Fruit fly (Drosophila melanogaster): ENCODE data around the gene CG9541.
A peak's percentile ranks its signal among the peaks of the same experiment; 100 is the strongest.

The CG9541 gene

DNA sequence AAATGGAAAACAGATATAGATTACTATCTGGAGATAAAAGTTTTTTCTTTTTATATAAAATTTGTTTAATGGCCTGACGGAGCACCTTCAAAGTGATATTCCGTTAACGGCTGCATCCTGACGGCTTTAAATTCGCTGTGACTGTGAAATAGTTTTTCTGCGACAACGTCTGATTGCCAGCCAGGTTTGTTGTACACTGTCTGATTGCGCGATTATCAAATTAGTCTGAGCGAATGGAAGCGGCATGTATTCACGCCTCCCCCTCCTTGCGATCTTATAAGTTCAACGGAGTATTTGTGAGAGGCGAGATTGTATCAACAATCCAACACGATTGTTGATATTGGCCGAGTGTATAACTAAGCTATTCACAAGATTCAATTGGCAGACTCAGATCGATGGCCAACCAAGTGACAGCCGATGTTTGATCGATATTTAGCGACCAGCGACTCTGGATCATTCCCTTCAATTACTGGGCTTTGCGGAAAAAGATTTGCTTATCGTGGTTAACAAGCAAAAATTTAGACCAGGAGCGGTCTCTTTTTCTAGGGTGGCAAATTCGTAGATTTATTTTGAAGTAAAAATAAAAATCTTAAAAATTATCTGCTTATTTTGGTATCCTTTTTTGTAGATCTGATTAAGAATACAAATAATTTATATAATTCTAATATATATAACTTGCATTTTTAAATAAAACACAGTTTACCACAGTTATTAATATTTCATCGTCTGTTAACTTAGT lies 19.5 kb downstream of the CG9541 start (continued):
- TF ChIP-seq Side (GFP tag; optimal IDR thresholded peaks at IDR 0.05), result no peak
- TF ChIP-seq tna (GFP tag; IDR thresholded peaks at IDR 0.05; ENCODE audit: partially characterized antibody), result no peak
- TF ChIP-seq pum (GFP tag; optimal IDR thresholded peaks at IDR 0.05), result no peak
- TF ChIP-seq kay (GFP tag; optimal IDR thresholded peaks at IDR 0.05), result no peak
- peak; percentile 27 for TF ChIP-seq CG2120 (GFP tag; optimal IDR thresholded peaks at IDR 0.05)
- TF ChIP-seq CG2678 (tag; optimal IDR thresholded peaks at IDR 0.05), result peak; percentile 29
- TF ChIP-seq CG3995 (GFP tag; optimal IDR thresholded peaks at IDR 0.05), result peak; percentile 25
- peak; percentile 40 for TF ChIP-seq CG12769 (tag; optimal IDR thresholded peaks at IDR 0.05)
- TF ChIP-seq CG10321 (GFP tag; IDR thresholded peaks at IDR 0.05), result 0 out of 2 replicates have a peak, but pooled peaks have one; percentile 22
- peak; percentile 46; the same call in 1 of the 2 replicates for TF ChIP-seq CG32532 (GFP tag; IDR thresholded peaks at IDR 0.05)
- peak; percentile 38 for TF ChIP-seq CG18599 (GFP tag; optimal IDR thresholded peaks at IDR 0.05)
- peak; percentile 2 for TF ChIP-seq lilli (GFP tag; optimal IDR thresholded peaks at IDR 0.05)
- peak; percentile 4 for TF ChIP-seq her (GFP tag; optimal IDR thresholded peaks at IDR 0.05)
- no peak for TF ChIP-seq bab2 (GFP tag; optimal IDR thresholded peaks at IDR 0.05)
- no peak for TF ChIP-seq run (tag; optimal IDR thresholded peaks at IDR 0.05)
- no peak for TF ChIP-seq dmrt99B (tag; optimal IDR thresholded peaks at IDR 0.05)
- TF ChIP-seq otp (GFP tag; IDR thresholded peaks at IDR 0.05), result 0 out of 3 replicates have a peak, but pooled peaks have one; percentile 18
- no peak for TF ChIP-seq caup (GFP tag; optimal IDR thresholded peaks at IDR 0.05; ENCODE audit: severe bottlenecking)

DNA sequence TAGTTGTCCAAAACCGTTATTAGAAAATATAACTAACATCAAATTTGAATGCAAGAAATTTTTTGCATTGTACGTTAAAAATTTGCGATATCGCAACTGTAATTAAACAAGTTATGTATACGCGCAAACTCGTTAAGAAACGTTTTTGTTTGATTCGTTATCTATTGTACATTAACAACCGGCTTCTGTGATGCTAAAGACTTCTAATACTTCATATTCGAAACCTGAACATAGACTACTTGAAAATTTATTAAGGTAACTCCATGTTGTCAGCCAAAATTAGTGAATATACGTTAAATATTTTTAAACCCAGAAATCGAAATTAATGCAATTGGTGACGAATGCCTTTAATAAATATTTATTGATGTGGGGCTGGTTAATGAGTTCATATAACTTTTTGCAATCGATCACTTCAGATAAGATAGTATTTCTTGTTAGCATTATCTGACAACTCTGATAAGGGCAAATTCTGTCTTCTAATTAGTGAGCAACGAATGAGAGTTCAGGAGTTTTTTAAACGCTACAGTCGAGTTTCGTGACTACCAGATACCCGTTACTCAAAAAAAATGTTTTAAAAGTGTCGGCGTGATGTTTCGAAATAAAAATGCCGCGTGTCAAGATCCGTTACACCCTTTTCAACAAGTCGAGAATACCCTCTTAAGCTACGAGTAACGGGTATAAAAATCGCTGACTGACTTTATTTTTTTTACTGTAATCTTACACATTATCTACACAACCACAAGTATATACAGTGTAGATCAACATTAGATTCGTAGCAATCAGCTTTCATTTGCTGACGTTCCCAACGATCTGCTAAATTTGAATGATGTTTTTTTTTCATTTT lies 22.8 kb downstream of the CG9541 start:
- TF ChIP-seq eve (GFP tag; optimal IDR thresholded peaks at IDR 0.05) (peak in 1 of 2 experiments; percentile 68), vnd (GFP tag; IDR thresholded peaks at IDR 0.05; ENCODE audit: partially characterized antibody) (peak; percentile 59; the same call in 1 of the 3 replicates), wdn (GFP tag; IDR thresholded peaks at IDR 0.05) (0 out of 2 replicates have a peak, but pooled peaks have one; percentile 22), Hand (GFP tag; optimal IDR thresholded peaks at IDR 0.05) (no peak), Drgx (GFP tag; IDR thresholded peaks at IDR 0.05) (peak; percentile 77), lola (GFP tag; optimal IDR thresholded peaks at IDR 0.05) (peak in 1 of 3 experiments; percentile 19), CG4404 (GFP tag; IDR thresholded peaks at IDR 0.05) (no peak), Rx (GFP tag; IDR thresholded peaks at IDR 0.05) (0 out of 2 replicates have a peak, but pooled peaks have one; percentile 24), HLH3B (GFP tag; IDR thresholded peaks at IDR 0.05) (peak; percentile 42; the same call in 1 of the 2 replicates), Fer3 (tag; optimal IDR thresholded peaks at IDR 0.05) (peak; percentile 23), Jarid2 (GFP tag; optimal IDR thresholded peaks at IDR 0.05) (peak; percentile 16), CG18262 (tag; optimal IDR thresholded peaks at IDR 0.05) (peak; percentile 37), CG17829 (tag; optimal IDR thresholded peaks at IDR 0.05) (peak; percentile 14), Ssrp (tag; optimal IDR thresholded peaks at IDR 0.05) (peak; percentile 23), amos (GFP tag; IDR thresholded peaks at IDR 0.05; ENCODE audit: partially characterized antibody) (peak; percentile 83), zen (tag; optimal IDR thresholded peaks at IDR 0.05) (peak; percentile 37), row (GFP tag; IDR thresholded peaks at IDR 0.05) (peak; percentile 82), CG3847 (GFP tag; IDR thresholded peaks at IDR 0.05) (peak; percentile 37; the same call in 1 of the 2 replicates), CG30403 (GFP tag; optimal IDR thresholded peaks at IDR 0.05) (peak; percentile 34), CG31441 (GFP tag; IDR thresholded peaks at IDR 0.05) (0 out of 2 replicates have a peak, but pooled peaks have one; percentile 37), CG12769 (tag; optimal IDR thresholded peaks at IDR 0.05) (peak; percentile 56), dpn (GFP tag; optimal IDR thresholded peaks at IDR 0.05) (peak; percentile 25 to 69), sim (GFP tag; IDR thresholded peaks at IDR 0.05) (peak; percentile 20; the same call in 1 of the 2 replicates), Six4 (GFP tag; optimal IDR thresholded peaks at IDR 0.05) (no peak), Sry-δ (GFP tag; optimal IDR thresholded peaks at IDR 0.05) (peak; percentile 10), oc (tag; optimal IDR thresholded peaks at IDR 0.05) (no peak), Sox102F (GFP tag; optimal IDR thresholded peaks at IDR 0.05) (peak; percentile 24), CG17385 (GFP tag; optimal IDR thresholded peaks at IDR 0.05) (peak; percentile 36), slp2 (GFP tag; optimal IDR thresholded peaks at IDR 0.05) (no peak)

Data from whole organism, embryonic.